Worm (Caenorhabditis elegans): ENCODE measurements around the gene F32D1.7.

- TF ChIP-seq tbx-11 (GFP tag; IDR thresholded peaks at IDR 0.05) (no peak), scrt-1 (GFP tag; IDR thresholded peaks at IDR 0.05) (no peak), ama-1 (optimal IDR thresholded peaks at IDR 0.05) (no peak), ets-7 (tag; optimal IDR thresholded peaks at IDR 0.05) (no peak), ceh-13 (GFP tag; optimal IDR thresholded peaks at IDR 0.05) (no peak), flt-1 (GFP tag; IDR thresholded peaks at IDR 0.05) (no peak), pes-1 (GFP tag; IDR thresholded peaks at IDR 0.05) (no peak), tbx-37 (GFP tag; conservative IDR thresholded peaks at IDR 0.05) (no peak)
These were observed 11.4 kb upstream of the F32D1.7 start, which contains the start of gene F13A2.9 for ce11 chrV:4387402-4387801.
